Worm (Caenorhabditis elegans) whole organism, L1 larva: ENCODE data around the gene dyf-18.

Experiments
- C16A3.4 ChIP-seq: fragments of 150-350 bp; optimal IDR thresholded peaks from 2 replicates; lab custom pipeline; 2014; ENCODE audit warnings: missing biosample characterization, missing genetic modification characterization
- C34B4.2 ChIP-seq: sonication (generic microtip); optimal IDR thresholded peaks from 2 replicates; lab custom pipeline; 2017; ENCODE audit warnings: mild to moderate bottlenecking, missing genetic modification characterization, missing compliant biosample characterization
- F16B12.6 ChIP-seq: fragments of 150-350 bp; optimal IDR thresholded peaks from 2 replicates; lab custom pipeline; 2014; ENCODE audit warnings: missing biosample characterization, missing genetic modification characterization
- blmp-1 ChIP-seq: fragments of 150-350 bp; optimal IDR thresholded peaks from 2 replicates; lab custom pipeline; 2014; ENCODE audit warnings: missing biosample characterization, missing genetic modification characterization
- ceh-63 ChIP-seq: fragments of 200-800 bp; sonication (Bioruptor generic); optimal IDR thresholded peaks from 2 replicates; lab custom pipeline; 2018; ENCODE audit warnings: mild to moderate bottlenecking, missing genetic modification characterization, missing compliant biosample characterization
- ceh-8 ChIP-seq: fragments of 200-800 bp; sonication (Bioruptor generic); optimal IDR thresholded peaks from 2 replicates; lab custom pipeline; 2018; ENCODE audit warnings: mild to moderate bottlenecking, missing genetic modification characterization, moderate library complexity, missing compliant biosample characterization
- ceh-82 ChIP-seq, 3 experiments: fragments of 150-350 bp in 1 of 3; sonication (generic microtip) in 2 of 3; optimal IDR thresholded peaks; 2 replicates each; lab custom pipeline; 2014 to 2017; ENCODE audit warnings: missing biosample characterization in 3 of 3, missing genetic modification characterization in 3 of 3
- ceh-88 ChIP-seq: fragments of 200-800 bp; sonication (Bioruptor generic); IDR thresholded peaks from 2 replicates; pipeline ENCODE4 v1.3.6; 2022; ENCODE audit warnings: missing genetic modification characterization, missing compliant biosample characterization
- ceh-90 ChIP-seq: sonication (generic microtip); optimal IDR thresholded peaks from 2 replicates; lab custom pipeline; 2016; ENCODE audit warnings: missing genetic modification characterization, missing compliant biosample characterization
- ces-1 ChIP-seq: fragments of 150-350 bp; optimal IDR thresholded peaks from 2 replicates; lab custom pipeline; 2014; ENCODE audit warnings: missing biosample characterization, missing genetic modification reagents, missing genetic modification characterization
- dpl-1 ChIP-seq, 3 experiments: fragments of 150-350 bp in 2 of 3; sonication (generic microtip) in 1 of 3; optimal IDR thresholded peaks; 2 replicates each; lab custom pipeline; 2014 to 2017; ENCODE audit warnings: missing biosample characterization in 3 of 3, missing genetic modification characterization in 3 of 3, missing genetic modification reagents in 3 of 3
- dsc-1 ChIP-seq: sonication (generic microtip); optimal IDR thresholded peaks from 2 replicates; lab custom pipeline; 2016; ENCODE audit warnings: mild to moderate bottlenecking, missing genetic modification characterization, missing compliant biosample characterization
- efl-1 ChIP-seq, 4 experiments: fragments of 150-350 bp; optimal IDR thresholded peaks in 3 of 4; peaks in 1 of 4; 1 replicate in 1 of 4; 2 replicates in 3 of 4; lab custom pipeline; 2014; ENCODE audit warnings: missing biosample characterization in 2 of 4, missing genetic modification characterization in 2 of 4, missing genetic modification reagents in 2 of 4
- elt-2 ChIP-seq: sonication (generic microtip); optimal IDR thresholded peaks from 2 replicates; lab custom pipeline; 2016; ENCODE audit warnings: missing genetic modification characterization, mild to moderate bottlenecking, inconsistent platforms, missing compliant biosample characterization, missing genetic modification reagents
- elt-3 ChIP-seq, 6 experiments: fragments of 150-350 bp in 1 of 6; sonication (generic microtip); optimal IDR thresholded peaks; 2 replicates each; lab custom pipeline; 2017 to 2018; ENCODE audit warnings: missing biosample characterization in 6 of 6, missing genetic modification characterization in 6 of 6, inconsistent platforms in 1 of 6
- ets-5 ChIP-seq: fragments of 200-800 bp; sonication (Bioruptor generic); IDR thresholded peaks from 2 replicates; pipeline ENCODE4 v1.3.6; 2022; ENCODE audit warnings: missing genetic modification characterization, missing compliant biosample characterization
- fkh-8 ChIP-seq: sonication (generic microtip); optimal IDR thresholded peaks from 2 replicates; lab custom pipeline; 2016; ENCODE audit warnings: mild to moderate bottlenecking, missing genetic modification characterization, missing compliant biosample characterization
- fos-1 ChIP-seq: fragments of 150-350 bp; optimal IDR thresholded peaks from 2 replicates; lab custom pipeline; 2014; ENCODE audit warnings: missing biosample characterization, missing genetic modification characterization
- hlh-17 ChIP-seq: fragments of 200-800 bp; sonication (Bioruptor generic); optimal IDR thresholded peaks from 2 replicates; lab custom pipeline; 2018; ENCODE audit warnings: missing genetic modification characterization, mild to moderate bottlenecking, missing compliant biosample characterization, moderate library complexity, borderline replicate concordance
- irx-1 ChIP-seq: sonication (generic microtip); optimal IDR thresholded peaks from 2 replicates; lab custom pipeline; 2016; ENCODE audit warnings: missing genetic modification characterization, missing compliant biosample characterization
- isw-1 ChIP-seq: fragments of 200-800 bp; sonication (Bioruptor generic); IDR thresholded peaks from 2 replicates; pipeline ENCODE4 v1.3.6; 2022; ENCODE audit warnings: missing genetic modification characterization, missing compliant biosample characterization
- lin-13 ChIP-seq: fragments of 150-350 bp; optimal IDR thresholded peaks from 2 replicates; lab custom pipeline; 2014; ENCODE audit warnings: missing biosample characterization, missing genetic modification reagents, missing genetic modification characterization
- lin-14 ChIP-seq: fragments of 200-800 bp; sonication (Bioruptor generic); optimal IDR thresholded peaks from 2 replicates; lab custom pipeline; 2018; ENCODE audit warnings: mild to moderate bottlenecking, missing genetic modification characterization, moderate library complexity, missing compliant biosample characterization
- lin-15B ChIP-seq: fragments of 150-350 bp; sonication (generic microtip); optimal IDR thresholded peaks from 3 replicates; lab custom pipeline; 2014; ENCODE audit warnings: missing biosample characterization, missing genetic modification characterization
- lin-35 ChIP-seq, 2 experiments: fragments of 150-350 bp; optimal IDR thresholded peaks; 2 replicates each; lab custom pipeline; 2014; ENCODE audit warnings: missing biosample characterization in 2 of 2, missing genetic modification characterization in 2 of 2, missing genetic modification reagents in 2 of 2
- lsy-2 ChIP-seq, 2 experiments: fragments of 150-350 bp; optimal IDR thresholded peaks; 2 replicates each; lab custom pipeline; 2014; ENCODE audit warnings: missing biosample characterization in 2 of 2, missing genetic modification characterization in 2 of 2
- mdl-1 ChIP-seq, 2 experiments: fragments of 150-350 bp; optimal IDR thresholded peaks; 2 replicates each; lab custom pipeline; 2014 to 2017; ENCODE audit warnings: missing biosample characterization in 2 of 2, missing genetic modification characterization in 2 of 2, inconsistent platforms in 1 of 2
- nhr-20 ChIP-seq: sonication (generic microtip); optimal IDR thresholded peaks from 2 replicates; lab custom pipeline; 2016; ENCODE audit warnings: mild to moderate bottlenecking, missing genetic modification characterization, missing compliant biosample characterization
- nhr-237 ChIP-seq: fragments of 150-350 bp; optimal IDR thresholded peaks from 2 replicates; lab custom pipeline; 2014; ENCODE audit warnings: missing biosample characterization, missing genetic modification characterization
- nhr-47 ChIP-seq: sonication (generic microtip); optimal IDR thresholded peaks from 2 replicates; lab custom pipeline; 2016; ENCODE audit warnings: mild to moderate bottlenecking, missing genetic modification characterization, moderate library complexity, missing compliant biosample characterization
- nhr-71 ChIP-seq: sonication (generic microtip); optimal IDR thresholded peaks from 2 replicates; lab custom pipeline; 2016; ENCODE audit warnings: mild to moderate bottlenecking, missing genetic modification characterization, moderate library complexity, missing compliant biosample characterization
- nhr-76 ChIP-seq: sonication (generic microtip); optimal IDR thresholded peaks from 2 replicates; lab custom pipeline; 2017; ENCODE audit warnings: missing biosample characterization, missing genetic modification characterization
- nhr-77 ChIP-seq: fragments of 150-350 bp; optimal IDR thresholded peaks from 2 replicates; lab custom pipeline; 2014; ENCODE audit warnings: missing biosample characterization, missing genetic modification characterization
- nhr-85 ChIP-seq: sonication (generic microtip); peaks from one replicate; lab custom pipeline; 2016; ENCODE audit warnings: missing genetic modification characterization, inconsistent platforms, missing compliant biosample characterization
- nhr-90 ChIP-seq: sonication (generic microtip); optimal IDR thresholded peaks from 2 replicates; lab custom pipeline; 2016; ENCODE audit warnings: mild to moderate bottlenecking, missing genetic modification characterization, missing compliant biosample characterization; ENCODE audit not compliant: poor library complexity
- pag-3 ChIP-seq: sonication (generic microtip); optimal IDR thresholded peaks from 2 replicates; lab custom pipeline; 2017; ENCODE audit warnings: missing genetic modification characterization, mild to moderate bottlenecking, missing compliant biosample characterization, antibody characterized with exemption, borderline replicate concordance; ENCODE audit not compliant: insufficient read depth
- pax-3 ChIP-seq: fragments of 200-800 bp; sonication (Bioruptor generic); optimal IDR thresholded peaks from 2 replicates; lab custom pipeline; 2018; ENCODE audit warnings: mild to moderate bottlenecking, missing genetic modification characterization, moderate library complexity, missing compliant biosample characterization
- pqm-1 ChIP-seq: sonication (generic microtip); optimal IDR thresholded peaks from 3 replicates; lab custom pipeline; 2017; ENCODE audit warnings: missing biosample characterization, missing genetic modification characterization
- rnt-1 ChIP-seq: sonication (generic microtip); optimal IDR thresholded peaks from 2 replicates; lab custom pipeline; 2016; ENCODE audit warnings: mild to moderate bottlenecking, missing genetic modification characterization, moderate library complexity, missing compliant biosample characterization
- skn-1 ChIP-seq: fragments of 150-350 bp; optimal IDR thresholded peaks from 2 replicates; lab custom pipeline; 2014; ENCODE audit warnings: missing biosample characterization, missing genetic modification characterization
- snu-23 ChIP-seq: sonication (generic microtip); optimal IDR thresholded peaks from 2 replicates; lab custom pipeline; 2016; ENCODE audit warnings: missing genetic modification characterization, missing compliant biosample characterization
- sptf-1 ChIP-seq: fragments of 150-350 bp; optimal IDR thresholded peaks from 2 replicates; lab custom pipeline; 2014; ENCODE audit warnings: missing biosample characterization, missing genetic modification characterization
- swsn-7 ChIP-seq: sonication (generic microtip); optimal IDR thresholded peaks from 2 replicates; lab custom pipeline; 2016; ENCODE audit warnings: missing genetic modification characterization, missing compliant biosample characterization
- tbx-2 ChIP-seq: sonication (generic microtip); optimal IDR thresholded peaks from 2 replicates; lab custom pipeline; 2016; ENCODE audit warnings: missing genetic modification characterization, missing compliant biosample characterization
- tlp-1 ChIP-seq: fragments of 150-350 bp; optimal IDR thresholded peaks from 2 replicates; lab custom pipeline; 2014; ENCODE audit warnings: missing biosample characterization, missing genetic modification characterization
- unc-130 ChIP-seq: fragments of 150-350 bp; optimal IDR thresholded peaks from 2 replicates; lab custom pipeline; 2017; ENCODE audit warnings: missing biosample characterization, missing genetic modification characterization, inconsistent platforms
- unc-30 ChIP-seq: sonication (generic microtip); optimal IDR thresholded peaks from 2 replicates; lab custom pipeline; 2017; ENCODE audit warnings: missing biosample characterization, missing genetic modification characterization
- unc-86 ChIP-seq: sonication (generic microtip); optimal IDR thresholded peaks from 2 replicates; lab custom pipeline; 2016; ENCODE audit warnings: missing genetic modification characterization, missing compliant biosample characterization
- vab-15 ChIP-seq: sonication (generic microtip); optimal IDR thresholded peaks from 2 replicates; lab custom pipeline; 2017; ENCODE audit warnings: missing genotype, mild to moderate bottlenecking, missing genetic modification characterization, missing compliant biosample characterization
- xbp-1 ChIP-seq: sonication (generic microtip); optimal IDR thresholded peaks from 2 replicates; lab custom pipeline; 2016; ENCODE audit warnings: missing genetic modification characterization, missing compliant biosample characterization
- ztf-11 ChIP-seq, 2 experiments: sonication (generic microtip); optimal IDR thresholded peaks; 2 replicates each; lab custom pipeline; 2016 to 2017; ENCODE audit warnings: missing genetic modification characterization in 2 of 2, missing biosample characterization in 1 of 2, missing compliant biosample characterization in 1 of 2
- ztf-4 ChIP-seq: fragments of 150-350 bp; optimal IDR thresholded peaks from 2 replicates; lab custom pipeline; 2014; ENCODE audit warnings: missing biosample characterization, missing genetic modification characterization

The dyf-18 gene

DNA sequence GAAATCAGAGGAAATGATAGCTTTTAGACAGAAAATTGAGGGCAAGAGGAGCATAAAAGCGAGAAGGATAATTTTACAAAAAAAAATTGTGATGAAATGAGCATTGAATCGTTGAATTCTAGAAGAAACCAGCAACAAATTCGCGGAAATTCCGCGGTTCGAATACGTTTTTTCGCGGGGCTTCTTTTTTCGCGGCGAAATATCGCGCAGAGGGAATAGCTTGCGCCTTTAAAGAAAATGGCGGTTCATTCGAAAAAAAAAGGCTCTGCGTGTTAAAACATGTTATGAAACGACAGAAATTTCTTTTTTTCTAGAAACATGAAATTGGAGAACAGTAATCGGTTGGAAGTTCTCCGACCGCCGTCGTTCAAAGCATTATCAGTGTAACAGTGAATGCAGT lies 21.5 kb upstream of the dyf-18 start:
- TF ChIP-seq ets-5 (GFP tag; lab: Robert Waterston, UW), result no peak
- peak; percentile 38 for TF ChIP-seq pax-3 (tag; lab: Kevin White, UChicago)
- peak; percentile 46; the same call in 1 of the 2 replicates for TF ChIP-seq isw-1 (GFP tag; lab: Robert Waterston, UW)
- peak; percentile 59 for TF ChIP-seq rnt-1 (tag; lab: Kevin White, UChicago)
- TF ChIP-seq vab-15, result no peak
- TF ChIP-seq nhr-90 (tag; lab: Kevin White, UChicago), result no peak
- no peak for TF ChIP-seq unc-30 (tag; lab: Kevin White, UChicago)
- TF ChIP-seq unc-130, result no peak
- TF ChIP-seq nhr-47 (tag; lab: Kevin White, UChicago), result peak; percentile 44
- no peak for TF ChIP-seq hlh-17
- peak; percentile 90 to 93 for TF ChIP-seq lin-35 (GFP tag; optimal IDR thresholded peaks at IDR 0.05; lab: Kevin White, UChicago)
- TF ChIP-seq pag-3 (tag; lab: Kevin White, UChicago), result no peak
- peak; percentile 44 to 80 for TF ChIP-seq lsy-2 (tag; optimal IDR thresholded peaks at IDR 0.05; lab: Kevin White, UChicago)
- peak; percentile 3 for TF ChIP-seq F16B12.6 (tag; lab: Kevin White, UChicago)
- TF ChIP-seq nhr-85 (tag; lab: Kevin White, UChicago), result peak; percentile 47
- TF ChIP-seq fkh-8 (tag; lab: Kevin White, UChicago), result peak; percentile 21
- TF ChIP-seq xbp-1, result peak; percentile 52
- TF ChIP-seq ces-1 (GFP tag; lab: Kevin White, UChicago), result no peak
- no peak for TF ChIP-seq elt-2 (tag; lab: Kevin White, UChicago)
- TF ChIP-seq nhr-20, result peak; percentile 31
- peak in 1 of 6 experiments; percentile 36 for TF ChIP-seq elt-3 (tag; optimal IDR thresholded peaks at IDR 0.05; lab: Kevin White, UChicago)
- TF ChIP-seq unc-86 (tag; lab: Kevin White, UChicago), result peak; percentile 15
- peak; percentile 79 to 89 for TF ChIP-seq efl-1 (optimal IDR thresholded peaks at IDR 0.05; lab: Kevin White, UChicago)
- TF ChIP-seq efl-1 (GFP tag; optimal IDR thresholded peaks at IDR 0.05 in 1 of 2; lab: Kevin White, UChicago), result peak; percentile 90 to 98
- peak; percentile 10 for TF ChIP-seq fos-1
- no peak for TF ChIP-seq C34B4.2 (tag; lab: Kevin White, UChicago)
- no peak for TF ChIP-seq nhr-237 (tag; lab: Kevin White, UChicago)
- TF ChIP-seq ceh-88 (GFP tag; lab: Robert Waterston, UW), result peak; percentile 21; the same call in 1 of the 2 replicates
- TF ChIP-seq lin-14 (GFP tag; lab: Kevin White, UChicago), result no peak
- TF ChIP-seq ceh-8 (GFP tag; lab: Kevin White, UChicago), result no peak
- no peak for TF ChIP-seq tlp-1
- peak; percentile 51 for TF ChIP-seq skn-1
- peak in 1 of 2 experiments; percentile 29 for TF ChIP-seq mdl-1 (tag; optimal IDR thresholded peaks at IDR 0.05; lab: Kevin White, UChicago)
- TF ChIP-seq tbx-2, result no peak
- peak; percentile 57 for TF ChIP-seq snu-23 (GFP tag; lab: Kevin White, UChicago)
- no peak for TF ChIP-seq irx-1
- no peak for TF ChIP-seq sptf-1
- TF ChIP-seq lin-13, result peak; percentile 48
- no peak for TF ChIP-seq pqm-1 (tag; lab: Kevin White, UChicago)
- TF ChIP-seq ceh-90, result no peak
- no peak for TF ChIP-seq nhr-76 (tag; lab: Kevin White, UChicago)
- peak; percentile 17 for TF ChIP-seq blmp-1 (tag; lab: Kevin White, UChicago)
- no peak for TF ChIP-seq ztf-4
- TF ChIP-seq C16A3.4 (tag; lab: Kevin White, UChicago), result peak; percentile 49
- no peak for TF ChIP-seq ceh-63
- peak; percentile 1 for TF ChIP-seq nhr-77 (tag; lab: Kevin White, UChicago)
- TF ChIP-seq swsn-7, result peak; percentile 55
- peak; percentile 87 to 93 (median 89) for TF ChIP-seq dpl-1 (GFP tag; optimal IDR thresholded peaks at IDR 0.05; lab: Kevin White, UChicago)
- peak; percentile 10 to 85 (median 34) for TF ChIP-seq ceh-82 (tag; optimal IDR thresholded peaks at IDR 0.05; lab: Kevin White, UChicago)
- TF ChIP-seq nhr-71 (tag; lab: Kevin White, UChicago), result peak; percentile 48
- TF ChIP-seq lin-15B, result peak; percentile 41
- peak; percentile 23 for TF ChIP-seq dsc-1
- no peak for TF ChIP-seq ztf-11 (tag; optimal IDR thresholded peaks at IDR 0.05; lab: Kevin White, UChicago)
